Worm (Caenorhabditis elegans) whole organism, late embryonic: ENCODE measurements around the gene prx-12.

Source experiments
- T23F11.4 ChIP-seq: fragments of 200-800 bp; sonication (Bioruptor generic); optimal IDR thresholded peaks from 2 replicates; lab custom pipeline; 2018; ENCODE audit warnings: mild to moderate bottlenecking, missing genetic modification characterization, missing compliant biosample characterization
- ceh-48 ChIP-seq: sonication (generic microtip); optimal IDR thresholded peaks from 2 replicates; lab custom pipeline; 2016; ENCODE audit warnings: missing genetic modification characterization, inconsistent platforms, missing compliant biosample characterization
- fkh-10 ChIP-seq: fragments of 150-350 bp; optimal IDR thresholded peaks from 2 replicates; lab custom pipeline; 2014; ENCODE audit warnings: missing biosample characterization, missing genetic modification reagents, missing genetic modification characterization
- fkh-6 ChIP-seq: sonication (generic microtip); optimal IDR thresholded peaks from 2 replicates; lab custom pipeline; 2016; ENCODE audit warnings: missing genetic modification characterization, missing compliant biosample characterization
- hlh-15 ChIP-seq: sonication (generic microtip); optimal IDR thresholded peaks from 2 replicates; lab custom pipeline; 2016; ENCODE audit warnings: missing genetic modification characterization, missing compliant biosample characterization
- pqm-1 ChIP-seq: sonication (generic microtip); optimal IDR thresholded peaks from 2 replicates; lab custom pipeline; 2016; ENCODE audit warnings: missing genetic modification characterization, missing compliant biosample characterization

- TF ChIP-seq fkh-6 (tag; lab: Kevin White, UChicago) (no peak), T23F11.4 (no peak), pqm-1 (tag; lab: Kevin White, UChicago) (no peak), ceh-48 (tag; lab: Kevin White, UChicago) (no peak), fkh-10 (GFP tag; lab: Kevin White, UChicago) (no peak), hlh-15 (tag; lab: Kevin White, UChicago) (no peak)
Observed at ce11 chrX:11383359-11383758, 9.7 kb upstream of the prx-12 start.
